Fruit fly (Drosophila melanogaster): Measurements from ENCODE around the gene Cpr72Ec.

Cpr72Ec gene

DNA sequence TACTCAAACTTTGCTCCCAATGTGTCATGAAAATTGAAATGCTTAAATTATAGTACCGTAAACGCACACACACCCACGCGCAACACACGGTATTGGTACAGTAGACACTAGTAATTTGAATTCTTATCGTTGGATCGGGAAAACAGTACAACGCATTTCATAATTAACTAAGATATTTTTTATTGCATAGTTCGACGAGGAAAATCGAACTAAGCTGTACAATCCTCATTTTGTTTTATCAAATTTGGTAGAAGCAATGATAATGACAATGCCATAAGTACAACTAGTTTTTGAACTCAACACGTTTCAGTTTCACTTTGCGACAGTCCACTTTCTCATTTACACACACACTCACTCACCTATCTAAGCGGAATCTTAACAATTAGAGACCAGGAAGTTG, 13.6 kb upstream of the Cpr72Ec start (continued):
- TF ChIP-seq B-H1 (GFP tag; IDR thresholded peaks at IDR 0.05) (no peak), cg (GFP tag; optimal IDR thresholded peaks at IDR 0.05) (peak; percentile 78), hb (GFP tag; IDR thresholded peaks at IDR 0.05; ENCODE audit: partially characterized antibody) (no peak), gfzf (GFP tag; optimal IDR thresholded peaks at IDR 0.05) (no peak), CG6854 (GFP tag; optimal IDR thresholded peaks at IDR 0.05) (peak; percentile 69), run (tag; optimal IDR thresholded peaks at IDR 0.05) (peak; percentile 31), bcd (GFP tag; optimal IDR thresholded peaks at IDR 0.05) (peak; percentile 34), nau (GFP tag; optimal IDR thresholded peaks at IDR 0.05) (peak; percentile 67), CG32767 (GFP tag; IDR thresholded peaks at IDR 0.05) (peak; percentile 50; the same call in 1 of the 2 replicates), HLH54F (GFP tag; optimal IDR thresholded peaks at IDR 0.05) (peak; percentile 58), CG17385 (GFP tag; optimal IDR thresholded peaks at IDR 0.05) (peak; percentile 78), CG1603 (tag; optimal IDR thresholded peaks at IDR 0.05) (peak; percentile 78), CG12942 (GFP tag; optimal IDR thresholded peaks at IDR 0.05) (peak; percentile 42), CG4730 (GFP tag; IDR thresholded peaks at IDR 0.05) (peak; percentile 34; the same call in 1 of the 2 replicates), nmo (GFP tag; optimal IDR thresholded peaks at IDR 0.05) (peak; percentile 54), Aef1 (GFP tag; IDR thresholded peaks at IDR 0.05) (peak; percentile 42; the same call in 1 of the 3 replicates), CG15696 (tag; optimal IDR thresholded peaks at IDR 0.05) (peak; percentile 75), Abd-B (GFP tag; optimal IDR thresholded peaks at IDR 0.05) (peak; percentile 21), croc (GFP tag; conservative IDR thresholded peaks at IDR 0.05) (peak; percentile 38; the same call in 1 of the 3 replicates), CG16813 (GFP tag; IDR thresholded peaks at IDR 0.05; ENCODE audit: partially characterized antibody) (no peak), Hr78 (GFP tag; optimal IDR thresholded peaks at IDR 0.05) (peak in 1 of 2 experiments; percentile 41), PHDP (tag; optimal IDR thresholded peaks at IDR 0.05) (peak; percentile 70), bowl (GFP tag; IDR thresholded peaks at IDR 0.05) (no peak), CG18764 (GFP tag; optimal IDR thresholded peaks at IDR 0.05) (no peak), cato (GFP tag; optimal IDR thresholded peaks at IDR 0.05; ENCODE audit: borderline replicate concordance) (peak; percentile 45), dati (GFP tag; IDR thresholded peaks at IDR 0.05) (no peak), sens (GFP tag) (peak; percentile 90), CG4282 (GFP tag; optimal IDR thresholded peaks at IDR 0.05) (no peak), Meics (GFP tag; optimal IDR thresholded peaks at IDR 0.05) (peak; percentile 69), CG10267 (tag; optimal IDR thresholded peaks at IDR 0.05) (peak; percentile 60), ac (GFP tag; optimal IDR thresholded peaks at IDR 0.05) (no peak), Fer3 (tag; optimal IDR thresholded peaks at IDR 0.05) (peak; percentile 81), Hsf (GFP tag; optimal IDR thresholded peaks at IDR 0.05) (peak; percentile 70), CG10274 (GFP tag; optimal IDR thresholded peaks at IDR 0.05) (peak; percentile 45), caup (GFP tag; optimal IDR thresholded peaks at IDR 0.05; ENCODE audit: severe bottlenecking) (peak; percentile 72), CkIIα-i1 (GFP tag; IDR thresholded peaks at IDR 0.05) (no peak), lola (GFP tag; optimal IDR thresholded peaks at IDR 0.05) (peak in 1 of 3 experiments; percentile 59), usp (GFP tag; optimal IDR thresholded peaks at IDR 0.05) (no peak), Jarid2 (GFP tag; optimal IDR thresholded peaks at IDR 0.05) (peak; percentile 14), HLHmδ (GFP tag; optimal IDR thresholded peaks at IDR 0.05) (no peak), CG11695 (GFP tag; IDR thresholded peaks at IDR 0.05) (0 out of 3 replicates have a peak, but pooled peaks have one; percentile 44), CG13287 (GFP tag; IDR thresholded peaks at IDR 0.05; ENCODE audit: partially characterized antibody) (no peak), CG7839 (tag; optimal IDR thresholded peaks at IDR 0.05) (peak; percentile 78), klu (GFP tag; IDR thresholded peaks at IDR 0.05) (0 out of 2 replicates have a peak, but pooled peaks have one; percentile 25), shn (GFP tag; optimal IDR thresholded peaks at IDR 0.05) (peak; percentile 42), CG42726 (GFP tag; IDR thresholded peaks at IDR 0.05; ENCODE audit: partially characterized antibody) (no peak), CG5245 (GFP tag; optimal IDR thresholded peaks at IDR 0.05) (peak; percentile 49), pros (GFP tag; optimal IDR thresholded peaks at IDR 0.05) (peak; percentile 0), sna (GFP tag; IDR thresholded peaks at IDR 0.05; ENCODE audit: partially characterized antibody) (no peak)
